Worm (Caenorhabditis elegans) whole organism, late embryonic: ENCODE results near the gene fbxc-50.

Experiments
- ama-1 ChIP-seq: fragments of 150-350 bp; optimal IDR thresholded peaks from 2 replicates; lab custom pipeline; 2014
- ceh-31 ChIP-seq: sonication (generic microtip); optimal IDR thresholded peaks from 2 replicates; lab custom pipeline; 2016; ENCODE audit warnings: missing genetic modification characterization, missing compliant biosample characterization
- ceh-48 ChIP-seq: sonication (generic microtip); optimal IDR thresholded peaks from 2 replicates; lab custom pipeline; 2016; ENCODE audit warnings: missing genetic modification characterization, inconsistent platforms, missing compliant biosample characterization
- fax-1 ChIP-seq: sonication (generic microtip); optimal IDR thresholded peaks from 2 replicates; lab custom pipeline; 2016; ENCODE audit warnings: missing genotype, missing genetic modification characterization, missing compliant biosample characterization
- hlh-8 ChIP-seq: sonication (generic microtip); optimal IDR thresholded peaks from 2 replicates; lab custom pipeline; 2016; ENCODE audit warnings: missing genotype, missing genetic modification characterization, missing compliant biosample characterization
- pqm-1 ChIP-seq: sonication (generic microtip); optimal IDR thresholded peaks from 2 replicates; lab custom pipeline; 2016; ENCODE audit warnings: missing genetic modification characterization, missing compliant biosample characterization
- sox-2 ChIP-seq: fragments of 200-800 bp; sonication (Bioruptor generic); IDR thresholded peaks from 2 replicates; pipeline ENCODE4 v1.3.6; 2022; ENCODE audit warnings: missing genetic modification reagents, missing genetic modification characterization, missing compliant biosample characterization
- tbx-7 ChIP-seq: sonication (generic microtip); optimal IDR thresholded peaks from 2 replicates; lab custom pipeline; 2016; ENCODE audit warnings: missing genotype, missing genetic modification characterization, missing compliant biosample characterization
- zip-5 ChIP-seq: sonication (generic microtip); optimal IDR thresholded peaks from 2 replicates; lab custom pipeline; 2016; ENCODE audit warnings: missing genetic modification characterization, missing compliant biosample characterization
- ztf-16 ChIP-seq: sonication (generic microtip); optimal IDR thresholded peaks from 2 replicates; lab custom pipeline; 2017; ENCODE audit warnings: missing genetic modification characterization, missing compliant biosample characterization

- TF ChIP-seq ceh-48 (tag; lab: Kevin White, UChicago) (no peak), ceh-31 (tag; lab: Kevin White, UChicago) (no peak), ztf-16 (tag; lab: Kevin White, UChicago) (no peak), hlh-8 (tag; lab: Kevin White, UChicago) (no peak), ama-1 (no peak), zip-5 (tag; lab: Kevin White, UChicago) (no peak), tbx-7 (no peak), pqm-1 (no peak), fax-1 (no peak), sox-2 (GFP tag; lab: Robert Waterston, UW) (no peak)
Observed at ce11 chrII:3225780-3226179, 22.1 kb downstream of the fbxc-50 start, which contains the start of gene ZC239.17.
